Worm (Caenorhabditis elegans) whole organism, late embryonic: Measurements from ENCODE around the gene H41C03.2.
A peak's percentile ranks its signal among the peaks of the same experiment; 100 is the strongest.

Experiments used
- C08G9.2 ChIP-seq: sonication (generic microtip); optimal IDR thresholded peaks from 2 replicates; lab custom pipeline; 2016; ENCODE audit warnings: mild to moderate bottlenecking, missing genetic modification characterization, moderate library complexity, missing compliant biosample characterization
- C38D4.7 ChIP-seq: fragments of 200-800 bp; sonication (Bioruptor generic); optimal IDR thresholded peaks from 2 replicates; lab custom pipeline; 2018; ENCODE audit warnings: mild to moderate bottlenecking, missing genetic modification characterization, moderate library complexity, missing compliant biosample characterization
- F13H6.1 ChIP-seq: sonication (generic microtip); optimal IDR thresholded peaks from 2 replicates; lab custom pipeline; 2016; ENCODE audit warnings: missing genetic modification characterization, missing compliant biosample characterization
- ahr-1 ChIP-seq: sonication (generic microtip); optimal IDR thresholded peaks from 2 replicates; lab custom pipeline; 2016; ENCODE audit warnings: missing genetic modification characterization, missing compliant biosample characterization
- ama-1 ChIP-seq: fragments of 150-350 bp; optimal IDR thresholded peaks from 2 replicates; lab custom pipeline; 2014
- ceh-14 ChIP-seq: sonication (generic microtip); optimal IDR thresholded peaks from 2 replicates; lab custom pipeline; 2016; ENCODE audit warnings: missing genotype, missing genetic modification characterization, missing compliant biosample characterization
- ceh-18 ChIP-seq: sonication (generic microtip); optimal IDR thresholded peaks from 2 replicates; lab custom pipeline; 2016; ENCODE audit warnings: missing genetic modification characterization, missing compliant biosample characterization
- ceh-22 ChIP-seq: sonication (generic microtip); optimal IDR thresholded peaks from 2 replicates; lab custom pipeline; 2017; ENCODE audit warnings: missing biosample characterization, missing genetic modification characterization
- ceh-34 ChIP-seq: sonication (generic microtip); optimal IDR thresholded peaks from 2 replicates; lab custom pipeline; 2016; ENCODE audit warnings: mild to moderate bottlenecking, missing genetic modification characterization, missing compliant biosample characterization
- ceh-45 ChIP-seq: fragments of 200-800 bp; sonication (Bioruptor generic); IDR thresholded peaks from 2 replicates; pipeline ENCODE4 v1.3.6; 2022; ENCODE audit warnings: missing genetic modification reagents, missing genetic modification characterization, missing compliant biosample characterization
- ceh-6 ChIP-seq: fragments of 200-800 bp; sonication (Bioruptor generic); optimal IDR thresholded peaks from 2 replicates; lab custom pipeline; 2018; ENCODE audit warnings: mild to moderate bottlenecking, missing genetic modification characterization, missing compliant biosample characterization
- che-1 ChIP-seq: sonication (generic microtip); optimal IDR thresholded peaks from 2 replicates; lab custom pipeline; 2016; ENCODE audit warnings: mild to moderate bottlenecking, missing genetic modification characterization, missing compliant biosample characterization
- dmd-4 ChIP-seq: sonication (generic microtip); optimal IDR thresholded peaks from 2 replicates; lab custom pipeline; 2016; ENCODE audit warnings: borderline replicate concordance, missing genetic modification characterization, missing compliant biosample characterization
- dve-1 ChIP-seq: sonication (generic microtip); optimal IDR thresholded peaks from 2 replicates; lab custom pipeline; 2017; ENCODE audit warnings: antibody characterized with exemption, mild to moderate bottlenecking, missing genetic modification characterization, missing compliant biosample characterization
- ets-4 ChIP-seq: sonication (generic microtip); optimal IDR thresholded peaks from 2 replicates; lab custom pipeline; 2016; ENCODE audit warnings: missing genetic modification characterization, missing compliant biosample characterization
- eyg-1 ChIP-seq: sonication (generic microtip); optimal IDR thresholded peaks from 2 replicates; lab custom pipeline; 2016; ENCODE audit warnings: missing genotype, missing genetic modification characterization, missing compliant biosample characterization
- fax-1 ChIP-seq: sonication (generic microtip); optimal IDR thresholded peaks from 2 replicates; lab custom pipeline; 2016; ENCODE audit warnings: missing genotype, missing genetic modification characterization, missing compliant biosample characterization
- fkh-10 ChIP-seq: fragments of 150-350 bp; optimal IDR thresholded peaks from 2 replicates; lab custom pipeline; 2014; ENCODE audit warnings: missing biosample characterization, missing genetic modification reagents, missing genetic modification characterization
- fkh-6 ChIP-seq: sonication (generic microtip); optimal IDR thresholded peaks from 2 replicates; lab custom pipeline; 2016; ENCODE audit warnings: missing genetic modification characterization, missing compliant biosample characterization
- gmeb-2 ChIP-seq: sonication (generic microtip); optimal IDR thresholded peaks from 2 replicates; lab custom pipeline; 2016; ENCODE audit warnings: missing genetic modification characterization, inconsistent platforms, missing compliant biosample characterization
- hlh-13 ChIP-seq: fragments of 200-800 bp; sonication (Bioruptor generic); optimal IDR thresholded peaks from 2 replicates; lab custom pipeline; 2018; ENCODE audit warnings: mild to moderate bottlenecking, missing genetic modification characterization, missing compliant biosample characterization
- hlh-15 ChIP-seq: sonication (generic microtip); optimal IDR thresholded peaks from 2 replicates; lab custom pipeline; 2016; ENCODE audit warnings: missing genetic modification characterization, missing compliant biosample characterization
- hlh-30 ChIP-seq: sonication (generic microtip); optimal IDR thresholded peaks from 2 replicates; lab custom pipeline; 2017; ENCODE audit warnings: antibody characterized with exemption, missing genetic modification characterization, missing compliant biosample characterization; ENCODE audit not compliant: insufficient read depth
- hlh-8 ChIP-seq: sonication (generic microtip); optimal IDR thresholded peaks from 2 replicates; lab custom pipeline; 2016; ENCODE audit warnings: missing genotype, missing genetic modification characterization, missing compliant biosample characterization
- lim-6 ChIP-seq: sonication (generic microtip); optimal IDR thresholded peaks from 2 replicates; lab custom pipeline; 2016; ENCODE audit warnings: missing genetic modification characterization, missing compliant biosample characterization
- mec-3 ChIP-seq: sonication (generic microtip); optimal IDR thresholded peaks from 2 replicates; lab custom pipeline; 2016; ENCODE audit warnings: borderline replicate concordance, missing genetic modification characterization, missing compliant biosample characterization
- nhr-232 ChIP-seq: sonication (generic microtip); optimal IDR thresholded peaks from 2 replicates; lab custom pipeline; 2016; ENCODE audit warnings: missing genetic modification characterization, missing compliant biosample characterization
- npax-4 ChIP-seq: sonication (generic microtip); optimal IDR thresholded peaks from 2 replicates; lab custom pipeline; 2016; ENCODE audit warnings: missing genetic modification characterization, missing compliant biosample characterization
- pag-3 ChIP-seq: sonication (generic microtip); optimal IDR thresholded peaks from 2 replicates; lab custom pipeline; 2016; ENCODE audit warnings: missing compliant biosample characterization, missing genetic modification characterization, borderline replicate concordance
- pat-9 ChIP-seq: fragments of 200-800 bp; sonication (Bioruptor generic); optimal IDR thresholded peaks from 2 replicates; lab custom pipeline; 2018; ENCODE audit warnings: mild to moderate bottlenecking, missing genetic modification characterization, moderate library complexity, missing compliant biosample characterization
- pax-1 ChIP-seq: fragments of 150-350 bp; optimal IDR thresholded peaks from 2 replicates; lab custom pipeline; 2014; ENCODE audit warnings: missing biosample characterization, missing genetic modification characterization
- pqm-1 ChIP-seq: sonication (generic microtip); optimal IDR thresholded peaks from 2 replicates; lab custom pipeline; 2016; ENCODE audit warnings: missing genetic modification characterization, missing compliant biosample characterization
- ref-2 ChIP-seq: sonication (generic microtip); optimal IDR thresholded peaks from 2 replicates; lab custom pipeline; 2016; ENCODE audit warnings: missing genetic modification characterization, missing compliant biosample characterization
- sdc-2 ChIP-seq: sonication (generic microtip); optimal IDR thresholded peaks from 2 replicates; lab custom pipeline; 2016; ENCODE audit warnings: missing genotype, missing genetic modification characterization, missing compliant biosample characterization
- sox-2 ChIP-seq: fragments of 200-800 bp; sonication (Bioruptor generic); IDR thresholded peaks from 2 replicates; pipeline ENCODE4 v1.3.6; 2022; ENCODE audit warnings: missing genetic modification reagents, missing genetic modification characterization, missing compliant biosample characterization
- sox-4 ChIP-seq: sonication (generic microtip); optimal IDR thresholded peaks from 2 replicates; lab custom pipeline; 2017; ENCODE audit warnings: mild to moderate bottlenecking, missing genetic modification characterization, inconsistent platforms, missing compliant biosample characterization
- syd-9 ChIP-seq: sonication (generic microtip); optimal IDR thresholded peaks from 2 replicates; lab custom pipeline; 2016; ENCODE audit warnings: mild to moderate bottlenecking, missing genetic modification characterization, moderate library complexity, missing compliant biosample characterization
- tbx-7 ChIP-seq: sonication (generic microtip); optimal IDR thresholded peaks from 2 replicates; lab custom pipeline; 2016; ENCODE audit warnings: missing genotype, missing genetic modification characterization, missing compliant biosample characterization
- unc-55 ChIP-seq: sonication (generic microtip); optimal IDR thresholded peaks from 2 replicates; lab custom pipeline; 2017; ENCODE audit warnings: missing biosample characterization, missing genetic modification reagents, missing genetic modification characterization
- unc-86 ChIP-seq: sonication (generic microtip); optimal IDR thresholded peaks from 2 replicates; lab custom pipeline; 2016; ENCODE audit warnings: missing genetic modification characterization, missing compliant biosample characterization
- zip-5 ChIP-seq: sonication (generic microtip); optimal IDR thresholded peaks from 2 replicates; lab custom pipeline; 2016; ENCODE audit warnings: missing genetic modification characterization, missing compliant biosample characterization
- ztf-16 ChIP-seq: sonication (generic microtip); optimal IDR thresholded peaks from 2 replicates; lab custom pipeline; 2017; ENCODE audit warnings: missing genetic modification characterization, missing compliant biosample characterization

H41C03.2 gene

DNA sequence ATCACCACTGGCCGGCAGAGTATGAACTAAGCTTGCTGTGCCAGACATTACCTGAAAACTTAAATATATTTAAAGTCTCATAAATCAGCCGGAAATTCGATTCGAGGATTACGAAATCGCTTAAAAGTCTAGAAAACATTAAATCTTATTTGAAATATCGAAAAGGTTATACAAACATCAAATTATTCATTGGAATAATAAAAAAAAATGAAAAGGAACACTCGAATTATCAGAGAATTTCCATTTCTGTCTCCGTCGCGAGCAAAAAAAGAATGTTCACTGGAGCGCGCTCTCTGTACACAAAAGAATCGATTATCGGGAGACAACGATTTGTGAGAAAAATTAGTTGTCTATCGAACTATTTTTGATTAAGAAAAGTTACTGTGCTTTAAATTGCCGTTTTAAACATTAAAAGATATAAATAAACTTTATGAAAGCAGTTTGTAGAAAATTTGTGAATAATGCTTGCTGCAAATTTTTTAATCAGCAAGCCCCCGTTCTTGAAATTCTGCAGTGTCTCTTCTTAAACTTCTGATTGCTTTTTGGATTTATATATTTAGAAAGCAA, 15.7 kb downstream of the H41C03.2 start, which contains the start of gene fzo-1 (continued):
- peak; percentile 90 for TF ChIP-seq fax-1 (tag; lab: Kevin White, UChicago)
- no peak for TF ChIP-seq dve-1
- TF ChIP-seq ztf-16 (tag; lab: Kevin White, UChicago): peak; percentile 68
- peak; percentile 60 for TF ChIP-seq hlh-15
- TF ChIP-seq pqm-1 (tag; lab: Kevin White, UChicago): peak; percentile 74
- no peak for TF ChIP-seq ceh-22 (tag; lab: Kevin White, UChicago)
- peak; percentile 75 for TF ChIP-seq ceh-34 (tag; lab: Kevin White, UChicago)
- no peak for TF ChIP-seq unc-55
- peak; percentile 68 for TF ChIP-seq sdc-2 (tag; lab: Kevin White, UChicago)
- TF ChIP-seq ceh-6 (GFP tag; lab: Kevin White, UChicago): no peak
- peak; percentile 80 for TF ChIP-seq F13H6.1 (tag; lab: Kevin White, UChicago)
- peak; percentile 60 for TF ChIP-seq fkh-6 (tag; lab: Kevin White, UChicago)
- peak; percentile 16 for TF ChIP-seq npax-4
- TF ChIP-seq nhr-232: no peak
- TF ChIP-seq hlh-8 (tag; lab: Kevin White, UChicago): peak; percentile 92
- no peak for TF ChIP-seq ceh-45 (GFP tag; lab: Robert Waterston, UW)
- TF ChIP-seq sox-4: no peak
- peak; percentile 92 for TF ChIP-seq ets-4 (tag; lab: Kevin White, UChicago)
- peak; percentile 90 for TF ChIP-seq C08G9.2 (tag; lab: Kevin White, UChicago)
- peak; percentile 81 for TF ChIP-seq ahr-1 (tag; lab: Kevin White, UChicago)
- TF ChIP-seq tbx-7 (tag; lab: Kevin White, UChicago): peak; percentile 97
- peak; percentile 49 for TF ChIP-seq pax-1
- TF ChIP-seq sox-2 (GFP tag; lab: Robert Waterston, UW): no peak
- peak; percentile 36 for TF ChIP-seq dmd-4 (tag; lab: Kevin White, UChicago)
- TF ChIP-seq lim-6 (tag; lab: Kevin White, UChicago): peak; percentile 86
- TF ChIP-seq zip-5 (tag; lab: Kevin White, UChicago): peak; percentile 96
- peak; percentile 15 for TF ChIP-seq unc-86 (tag; lab: Kevin White, UChicago)
- peak; percentile 88 for TF ChIP-seq ceh-14
- peak; percentile 16 for TF ChIP-seq syd-9
- no peak for TF ChIP-seq hlh-13 (GFP tag; lab: Kevin White, UChicago)
- TF ChIP-seq gmeb-2 (tag; lab: Kevin White, UChicago): peak; percentile 42
- peak; percentile 75 for TF ChIP-seq pag-3 (tag; lab: Kevin White, UChicago)
- no peak for TF ChIP-seq C38D4.7
- peak; percentile 40 for TF ChIP-seq mec-3 (tag; lab: Kevin White, UChicago)
- TF ChIP-seq pat-9 (tag; lab: Kevin White, UChicago): no peak
- TF ChIP-seq hlh-30 (tag; lab: Kevin White, UChicago): no peak
- TF ChIP-seq ref-2 (tag; lab: Kevin White, UChicago): peak; percentile 91
- no peak for TF ChIP-seq fkh-10 (GFP tag; lab: Kevin White, UChicago)
- TF ChIP-seq eyg-1 (tag; lab: Kevin White, UChicago): peak; percentile 67
- peak; percentile 28 for TF ChIP-seq ceh-18 (tag; lab: Kevin White, UChicago)

DNA sequence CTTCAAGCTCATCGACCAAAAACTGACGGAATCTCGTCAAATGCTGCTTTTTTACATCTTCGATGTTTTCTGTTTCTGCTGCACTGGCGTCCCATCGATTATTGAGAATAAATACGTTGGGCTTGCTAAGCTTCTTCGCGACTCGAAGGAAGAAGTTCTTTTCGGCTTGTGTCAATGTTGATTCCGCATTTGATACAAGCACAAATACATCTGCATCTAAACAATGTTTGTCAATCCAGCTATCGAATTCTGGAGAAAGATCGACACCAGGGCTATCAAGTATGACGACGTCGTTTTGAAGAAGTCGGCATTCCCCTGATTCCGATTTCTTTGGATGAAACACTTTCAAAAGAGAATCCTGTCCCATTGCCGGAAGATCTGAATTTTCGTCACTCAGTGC, 16.8 kb downstream of the H41C03.2 start:
- TF ChIP-seq ama-1 (no peak), che-1 (no peak)
